Worm (Caenorhabditis elegans): ENCODE results near the gene Y42H9AR.4.

- no peak for TF ChIP-seq zag-1 (tag; optimal IDR thresholded peaks at IDR 0.05)
- TF ChIP-seq skn-1 (tag; optimal IDR thresholded peaks at IDR 0.05): no peak
- no peak for TF ChIP-seq jun-1 (tag; optimal IDR thresholded peaks at IDR 0.05)
- TF ChIP-seq pha-4 (GFP tag; IDR thresholded peaks at IDR 0.05): no peak
- TF ChIP-seq pha-4 (tag; optimal IDR thresholded peaks at IDR 0.05): no peak
- no peak for TF ChIP-seq nhr-10 (tag; optimal IDR thresholded peaks at IDR 0.05)
These were observed 43.7 kb downstream of the Y42H9AR.4 start for ce11 chrIV:8068280-8068679.

Data from whole organism, L4 larva.